Fruit fly (Drosophila melanogaster) whole organism, embryonic: ENCODE data around the gene CG16984.

ENCODE experiments used
- Ada2b ChIP-seq: fragments of 200-800 bp; sonication (Bioruptor generic); IDR thresholded peaks from 2 replicates; pipeline ENCODE4 v1.3.6; 2022; ENCODE audit warnings: missing biosample characterization, missing genetic modification characterization
- Asciz ChIP-seq: fragments of 200-800 bp; sonication (Bioruptor generic); optimal IDR thresholded peaks from 2 replicates; lab custom pipeline; 2017; ENCODE audit warnings: missing biosample characterization, mild to moderate bottlenecking, missing genetic modification characterization, missing genetic modification reagents
- B-H1 ChIP-seq: fragments of 200-800 bp; sonication (Bioruptor generic); IDR thresholded peaks from 3 replicates; pipeline ENCODE4 v1.3.6; 2022; ENCODE audit warnings: missing biosample characterization, missing genetic modification characterization
- B-H2 ChIP-seq: fragments of 200-800 bp; sonication (Bioruptor generic); optimal IDR thresholded peaks from 2 replicates; lab custom pipeline; 2018; ENCODE audit warnings: missing biosample characterization, mild to moderate bottlenecking, missing genetic modification characterization
- Bdp1 ChIP-seq: fragments of 200-800 bp; sonication (Bioruptor generic); optimal IDR thresholded peaks from 3 replicates; lab custom pipeline; 2016; ENCODE audit warnings: missing biosample characterization, missing genetic modification characterization
- CG1024 ChIP-seq: fragments of 200-800 bp; sonication (Bioruptor generic); IDR thresholded peaks from 2 replicates; pipeline ENCODE4 v1.3.6; 2022; ENCODE audit warnings: missing biosample characterization, missing genetic modification characterization
- CG10565 ChIP-seq: fragments of 200-800 bp; sonication (Bioruptor generic); optimal IDR thresholded peaks from 3 replicates; lab custom pipeline; 2016; ENCODE audit warnings: missing biosample characterization, mild to moderate bottlenecking, missing genetic modification characterization
- CG10979 ChIP-seq: fragments of 200-800 bp; sonication (Bioruptor generic); optimal IDR thresholded peaks from 2 replicates; lab custom pipeline; 2018; ENCODE audit warnings: missing biosample characterization, mild to moderate bottlenecking, missing genetic modification characterization, moderate library complexity
- CG11093 ChIP-seq: fragments of 200-800 bp; sonication (Bioruptor generic); IDR thresholded peaks from 3 replicates; pipeline ENCODE4 v1.3.6; 2022; ENCODE audit warnings: missing biosample characterization, missing genetic modification characterization
- CG12299 ChIP-seq: fragments of 200-800 bp; sonication (Bioruptor generic); optimal IDR thresholded peaks from 2 replicates; lab custom pipeline; 2018; ENCODE audit warnings: missing biosample characterization, mild to moderate bottlenecking, missing genetic modification characterization
- CG14050 ChIP-seq: fragments of 200-800 bp; sonication (Bioruptor generic); IDR thresholded peaks from 3 replicates; pipeline ENCODE4 v1.3.6; 2022; ENCODE audit warnings: missing biosample characterization, missing genetic modification characterization
- CG17186 ChIP-seq: fragments of 200-800 bp; sonication (Bioruptor generic); optimal IDR thresholded peaks from 3 replicates; lab custom pipeline; 2017; ENCODE audit warnings: missing biosample characterization, missing genetic modification reagents, missing genetic modification characterization
- CG30431 ChIP-seq: fragments of 200-800 bp; sonication (Bioruptor generic); optimal IDR thresholded peaks from 2 replicates; lab custom pipeline; 2017; ENCODE audit warnings: missing biosample characterization, missing genetic modification characterization
- CG31441 ChIP-seq: fragments of 200-800 bp; sonication (Bioruptor generic); IDR thresholded peaks from 2 replicates; pipeline ENCODE4 v1.3.6; 2022; ENCODE audit warnings: missing biosample characterization, missing genetic modification characterization
- CG32772 ChIP-seq: fragments of 200-800 bp; sonication (Bioruptor generic); IDR thresholded peaks from 2 replicates; pipeline ENCODE4 v1.3.6; 2022; ENCODE audit warnings: missing biosample characterization, missing genetic modification characterization
- CG4730 ChIP-seq: fragments of 200-800 bp; sonication (Bioruptor generic); IDR thresholded peaks from 2 replicates; pipeline ENCODE4 v1.3.6; 2022; ENCODE audit warnings: missing biosample characterization, missing genetic modification characterization
- CG4854 ChIP-seq: fragments of 200-800 bp; sonication (Bioruptor generic); optimal IDR thresholded peaks from 2 replicates; lab custom pipeline; 2016; ENCODE audit warnings: missing biosample characterization, missing genetic modification characterization, inconsistent platforms
- CG6175 ChIP-seq: fragments of 200-800 bp; sonication (Bioruptor generic); IDR thresholded peaks from 3 replicates; pipeline ENCODE4 v1.3.6; 2022; ENCODE audit warnings: missing biosample characterization, missing genetic modification characterization
- CG6813 ChIP-seq: fragments of 200-800 bp; sonication (Bioruptor generic); optimal IDR thresholded peaks from 2 replicates; lab custom pipeline; 2017; ENCODE audit warnings: missing biosample characterization, missing genetic modification characterization, mild to moderate bottlenecking, moderate library complexity, missing genetic modification reagents
- CG7357 ChIP-seq: fragments of 200-800 bp; sonication (Bioruptor generic); IDR thresholded peaks from 3 replicates; pipeline ENCODE4 v1.3.6; 2022; ENCODE audit warnings: missing biosample characterization, missing genetic modification characterization
- CG8944 ChIP-seq: fragments of 200-800 bp; sonication (Bioruptor generic); optimal IDR thresholded peaks from 3 replicates; lab custom pipeline; 2016; ENCODE audit warnings: missing biosample characterization, missing genetic modification characterization
- Chrac-16 ChIP-seq: fragments of 200-800 bp; sonication (Bioruptor generic); optimal IDR thresholded peaks from 3 replicates; lab custom pipeline; 2016; ENCODE audit warnings: missing biosample characterization, missing genetic modification characterization
- CkIIα-i1 ChIP-seq: fragments of 200-800 bp; sonication (Bioruptor generic); IDR thresholded peaks from 2 replicates; pipeline ENCODE4 v1.3.6; 2022; ENCODE audit warnings: missing biosample characterization, missing genetic modification characterization
- Dek ChIP-seq: fragments of 200-800 bp; sonication (Bioruptor generic); optimal IDR thresholded peaks from 3 replicates; lab custom pipeline; 2019; ENCODE audit warnings: missing biosample characterization, mild to moderate bottlenecking, missing genetic modification characterization, moderate library complexity
- Doc3 ChIP-seq: fragments of 200-800 bp; sonication (Bioruptor generic); IDR thresholded peaks from 3 replicates; pipeline ENCODE4 v1.3.6; 2022; ENCODE audit warnings: missing biosample characterization, missing genetic modification characterization; ENCODE audit not compliant: partially characterized antibody
- Drgx ChIP-seq: fragments of 200-800 bp; sonication (Bioruptor generic); IDR thresholded peaks from 2 replicates; pipeline ENCODE4 v1.3.6; 2022; ENCODE audit warnings: missing biosample characterization, missing genetic modification characterization
- Fer3 ChIP-seq: fragments of 200-800 bp; sonication (Bioruptor generic); optimal IDR thresholded peaks from 2 replicates; lab custom pipeline; 2018; ENCODE audit warnings: missing biosample characterization, mild to moderate bottlenecking, missing genetic modification characterization, moderate library complexity
- Hmx ChIP-seq: fragments of 200-800 bp; sonication (Bioruptor generic); optimal IDR thresholded peaks from 2 replicates; lab custom pipeline; 2016; ENCODE audit warnings: missing biosample characterization, missing genetic modification characterization
- Hr3 ChIP-seq: fragments of 200-800 bp; sonication (Bioruptor generic); optimal IDR thresholded peaks from 3 replicates; lab custom pipeline; 2016; ENCODE audit warnings: missing biosample characterization, missing genetic modification characterization
- Hr78 ChIP-seq, 2 experiments: fragments of 200-800 bp in 1 of 2; fragments of >200 bp in 1 of 2; sonication (Bioruptor generic) in 1 of 2; optimal IDR thresholded peaks; 2 replicates each; lab custom pipeline; 2017 to 2019; ENCODE audit warnings: missing biosample characterization in 2 of 2, missing genetic modification characterization in 2 of 2, mild to moderate bottlenecking in 1 of 2, moderate library complexity in 1 of 2
- Jarid2 ChIP-seq: fragments of 200-800 bp; sonication (Bioruptor generic); optimal IDR thresholded peaks from 3 replicates; lab custom pipeline; 2017; ENCODE audit warnings: mild to moderate bottlenecking, missing biosample characterization, missing genetic modification reagents, missing genetic modification characterization
- Lim3 ChIP-seq: fragments of 200-800 bp; sonication (Bioruptor generic); IDR thresholded peaks from 2 replicates; pipeline ENCODE4 v1.3.6; 2022; ENCODE audit warnings: missing biosample characterization, missing genetic modification characterization
- NK7.1 ChIP-seq: fragments of 200-800 bp; sonication (Bioruptor generic); optimal IDR thresholded peaks from 3 replicates; lab custom pipeline; 2016; ENCODE audit warnings: missing biosample characterization, missing genetic modification characterization
- Pdp1 ChIP-seq, 2 experiments: fragments of 200-800 bp; sonication (Bioruptor generic); optimal IDR thresholded peaks; 3 replicates each; lab custom pipeline; 2016; ENCODE audit warnings: missing biosample characterization in 2 of 2, missing genetic modification characterization in 2 of 2, mild to moderate bottlenecking in 1 of 2, moderate library complexity in 1 of 2
- Scr ChIP-seq: fragments of 200-800 bp; sonication (Bioruptor generic); IDR thresholded peaks from 2 replicates; pipeline ENCODE4 v1.3.6; 2022; ENCODE audit warnings: missing biosample characterization, missing genetic modification characterization; ENCODE audit not compliant: partially characterized antibody
- dan ChIP-seq: fragments of 200-800 bp; sonication (Bioruptor generic); IDR thresholded peaks from 2 replicates; pipeline ENCODE4 v1.3.6; 2022; ENCODE audit warnings: missing biosample characterization, missing genetic modification characterization
- dimm ChIP-seq: fragments of 200-800 bp; sonication (Bioruptor generic); IDR thresholded peaks from 2 replicates; pipeline ENCODE4 v1.3.6; 2022; ENCODE audit warnings: missing biosample characterization, missing genetic modification characterization
- dm ChIP-seq: fragments of 200-800 bp; sonication (Bioruptor generic); optimal IDR thresholded peaks from 3 replicates; lab custom pipeline; 2016; ENCODE audit warnings: missing biosample characterization, missing genetic modification characterization
- dysf ChIP-seq: fragments of 200-800 bp; sonication (Bioruptor generic); IDR thresholded peaks from 3 replicates; pipeline ENCODE4 v1.3.6; 2022; ENCODE audit warnings: missing biosample characterization, missing genetic modification characterization
- ems ChIP-seq: fragments of 200-800 bp; sonication (Bioruptor generic); optimal IDR thresholded peaks from 3 replicates; lab custom pipeline; 2016; ENCODE audit warnings: missing biosample characterization, missing genetic modification characterization
- insv ChIP-seq, 2 experiments: fragments of 200-800 bp; sonication (Bioruptor generic); optimal IDR thresholded peaks; 3 replicates each; lab custom pipeline; 2016 to 2018; ENCODE audit warnings: missing biosample characterization in 2 of 2, missing genetic modification characterization in 2 of 2
- jumu ChIP-seq: fragments of 200-800 bp; sonication (Bioruptor generic); optimal IDR thresholded peaks from 3 replicates; lab custom pipeline; 2016; ENCODE audit warnings: missing biosample characterization, missing genetic modification characterization
- kah ChIP-seq: fragments of 200-800 bp; sonication (Bioruptor generic); optimal IDR thresholded peaks from 2 replicates; lab custom pipeline; 2018; ENCODE audit warnings: missing biosample characterization, mild to moderate bottlenecking, missing genetic modification characterization
- mirr ChIP-seq: fragments of 200-800 bp; sonication (Bioruptor generic); optimal IDR thresholded peaks from 3 replicates; lab custom pipeline; 2018; ENCODE audit warnings: missing biosample characterization, mild to moderate bottlenecking, missing genetic modification characterization
- onecut ChIP-seq: fragments of 200-800 bp; sonication (Bioruptor generic); IDR thresholded peaks from 2 replicates; pipeline ENCODE4 v1.3.6; 2022; ENCODE audit warnings: missing biosample characterization, missing genetic modification characterization
- pum ChIP-seq: fragments of 200-800 bp; sonication (Bioruptor generic); optimal IDR thresholded peaks from 2 replicates; lab custom pipeline; 2016; ENCODE audit warnings: missing biosample characterization, missing genetic modification characterization
- pzg ChIP-seq: fragments of 200-800 bp; sonication (Bioruptor generic); optimal IDR thresholded peaks from 3 replicates; lab custom pipeline; 2018; ENCODE audit warnings: missing biosample characterization, mild to moderate bottlenecking, missing genetic modification characterization, moderate library complexity
- tx ChIP-seq: fragments of 200-800 bp; sonication (Bioruptor generic); optimal IDR thresholded peaks from 2 replicates; lab custom pipeline; 2016; ENCODE audit warnings: missing biosample characterization, missing genetic modification characterization
- vnd ChIP-seq: fragments of 200-800 bp; sonication (Bioruptor generic); IDR thresholded peaks from 3 replicates; pipeline ENCODE4 v1.3.6; 2022; ENCODE audit warnings: missing biosample characterization, missing genetic modification characterization; ENCODE audit not compliant: partially characterized antibody

Gene CG16984

DNA sequence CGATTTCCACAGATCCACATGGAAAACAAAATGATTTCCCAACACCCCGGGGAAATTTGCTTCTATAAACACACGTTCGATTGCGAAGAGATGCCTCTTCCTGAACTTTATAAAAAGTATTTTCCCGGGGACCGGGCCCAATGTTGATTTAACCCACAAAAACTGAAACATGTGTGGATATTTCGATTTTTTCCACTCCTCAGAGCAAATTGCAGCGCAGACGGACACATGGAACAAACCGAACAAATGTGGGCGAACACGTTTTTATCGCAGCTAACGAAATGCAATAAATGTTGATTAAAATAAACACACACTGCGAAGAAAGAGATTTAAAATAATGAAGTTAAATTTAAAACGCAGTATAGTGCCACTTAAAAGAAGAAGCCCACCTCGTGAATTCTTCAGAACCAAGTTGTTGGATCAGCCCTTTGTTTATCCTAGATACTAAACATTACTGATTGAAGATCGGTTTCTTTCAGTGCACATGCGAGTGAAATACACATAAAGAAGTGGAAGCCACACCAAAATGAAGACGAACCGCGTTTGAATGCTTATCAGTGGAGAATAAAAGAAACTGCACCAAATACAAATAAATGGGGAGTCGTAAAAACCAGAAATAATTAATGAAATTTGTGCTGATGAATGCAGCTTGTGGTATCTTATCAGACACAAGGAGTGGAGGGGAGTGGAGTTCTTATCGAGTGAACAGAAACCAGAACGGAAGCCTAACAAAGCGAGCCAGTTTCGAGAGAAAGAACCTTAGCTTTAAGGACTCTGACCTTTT is 12.6 kb upstream of the CG16984 start (continued):
- TF ChIP-seq pum = peak; percentile 73
- no peak for TF ChIP-seq dan
- peak; percentile 72 for TF ChIP-seq CG6813 (GFP tag; lab: Kevin White, UChicago)
- TF ChIP-seq CG12299 = no peak
- TF ChIP-seq Asciz (GFP tag; lab: Kevin White, UChicago) = peak; percentile 91
- no peak for TF ChIP-seq mirr (GFP tag; lab: Kevin White, UChicago)
- TF ChIP-seq CG30431 (GFP tag; lab: Kevin White, UChicago) = peak; percentile 59
- TF ChIP-seq kah (GFP tag; lab: Kevin White, UChicago) = peak; percentile 78
- peak; percentile 83 for TF ChIP-seq dysf (GFP tag; lab: Robert Waterston, UW)
- peak; percentile 88 for TF ChIP-seq CG10979 (tag; lab: Kevin White, UChicago)
- TF ChIP-seq CG7357 (GFP tag; lab: Robert Waterston, UW) = peak; percentile 71
- TF ChIP-seq B-H1 = peak; percentile 79
- no peak for TF ChIP-seq vnd (GFP tag; lab: Robert Waterston, UW)
- peak; percentile 42 for TF ChIP-seq NK7.1 (GFP tag; lab: Kevin White, UChicago)
- TF ChIP-seq Dek (tag; lab: Kevin White, UChicago) = peak; percentile 45
- peak; percentile 76 for TF ChIP-seq CG4730
- TF ChIP-seq B-H2 (GFP tag; lab: Kevin White, UChicago) = no peak
- TF ChIP-seq CG1024 (GFP tag; lab: Robert Waterston, UW) = peak; percentile 81
- TF ChIP-seq CG4854 = peak; percentile 64
- TF ChIP-seq dimm (GFP tag; lab: Robert Waterston, UW) = peak; percentile 68
- peak; percentile 85 for TF ChIP-seq CG32772 (GFP tag; lab: Robert Waterston, UW)
- peak; percentile 77 for TF ChIP-seq Chrac-16
- TF ChIP-seq Hmx (GFP tag; lab: Kevin White, UChicago) = no peak
- no peak for TF ChIP-seq CkIIα-i1 (GFP tag; lab: Robert Waterston, UW)
- no peak for TF ChIP-seq Hr78 (GFP tag; optimal IDR thresholded peaks at IDR 0.05; lab: Kevin White, UChicago)
- TF ChIP-seq CG8944 (GFP tag; lab: Kevin White, UChicago) = peak; percentile 77
- peak; percentile 17 for TF ChIP-seq Bdp1 (GFP tag; lab: Kevin White, UChicago)
- peak; percentile 73 for TF ChIP-seq onecut (GFP tag; lab: Robert Waterston, UW)
- peak; percentile 88 for TF ChIP-seq Drgx (GFP tag; lab: Robert Waterston, UW)
- peak; percentile 82 for TF ChIP-seq Ada2b (GFP tag; lab: Robert Waterston, UW)
- TF ChIP-seq jumu = peak; percentile 69
- TF ChIP-seq dm (GFP tag; lab: Kevin White, UChicago) = peak; percentile 63
- TF ChIP-seq Lim3 (GFP tag; lab: Robert Waterston, UW) = peak; percentile 62; the same call in 1 of the 2 replicates
- TF ChIP-seq insv (GFP tag; optimal IDR thresholded peaks at IDR 0.05; lab: Kevin White, UChicago) = no peak
- TF ChIP-seq CG17186 = peak; percentile 60
- TF ChIP-seq tx (GFP tag; lab: Kevin White, UChicago) = peak; percentile 64
- peak; percentile 61; the same call in 1 of the 3 replicates for TF ChIP-seq CG11093 (GFP tag; lab: Robert Waterston, UW)
- peak; percentile 72 for TF ChIP-seq Fer3
- TF ChIP-seq CG6175 (GFP tag; lab: Robert Waterston, UW) = no peak
- peak; percentile 49 for TF ChIP-seq Jarid2
- TF ChIP-seq Doc3 (GFP tag; lab: Robert Waterston, UW) = 0 out of 3 replicates have a peak, but pooled peaks have one; percentile 24
- peak; percentile 79 for TF ChIP-seq ems (GFP tag; lab: Kevin White, UChicago)
- peak; percentile 68 for TF ChIP-seq CG14050
- no peak for TF ChIP-seq Scr
- TF ChIP-seq Hr3 (GFP tag; lab: Kevin White, UChicago) = peak; percentile 75
- TF ChIP-seq CG31441 (GFP tag; lab: Robert Waterston, UW) = peak; percentile 90
- peak; percentile 15 for TF ChIP-seq CG10565
- no peak for TF ChIP-seq pzg (GFP tag; lab: Kevin White, UChicago)
- TF ChIP-seq Pdp1 (GFP tag; optimal IDR thresholded peaks at IDR 0.05; lab: Kevin White, UChicago) = peak; percentile 72 to 74
